Fruit fly (Drosophila melanogaster) whole organism, embryonic: ENCODE data around the gene CG7149.
A peak's percentile ranks its signal among the peaks of the same experiment; 100 is the strongest.

Experiments
- Abd-B ChIP-seq: fragments of 200-800 bp; sonication (Bioruptor generic); optimal IDR thresholded peaks from 2 replicates; lab custom pipeline; 2018; ENCODE audit warnings: missing biosample characterization, mild to moderate bottlenecking, missing genetic modification characterization, moderate library complexity
- Asciz ChIP-seq: fragments of 200-800 bp; sonication (Bioruptor generic); optimal IDR thresholded peaks from 2 replicates; lab custom pipeline; 2017; ENCODE audit warnings: missing biosample characterization, mild to moderate bottlenecking, missing genetic modification characterization, missing genetic modification reagents
- Awh ChIP-seq: fragments of 200-800 bp; sonication (Bioruptor generic); IDR thresholded peaks from 2 replicates; pipeline ENCODE4, ENCODE4 v1.3.6; 2022; ENCODE audit warnings: missing biosample characterization, missing genetic modification characterization
- CG10209 ChIP-seq: fragments of 200-800 bp; sonication (Bioruptor generic); optimal IDR thresholded peaks from 3 replicates; lab custom pipeline; 2017; ENCODE audit warnings: missing biosample characterization, mild to moderate bottlenecking, missing genetic modification characterization, missing genetic modification reagents
- CG10274 ChIP-seq: fragments of 200-800 bp; sonication (Bioruptor generic); optimal IDR thresholded peaks from 3 replicates; lab custom pipeline; 2017; ENCODE audit warnings: missing biosample characterization, mild to moderate bottlenecking, missing genetic modification characterization
- CG10321 ChIP-seq: fragments of 200-800 bp; sonication (Bioruptor generic); IDR thresholded peaks from 2 replicates; pipeline ENCODE4 v1.3.6; 2022; ENCODE audit warnings: missing biosample characterization, missing genetic modification characterization
- CG15601 ChIP-seq: fragments of 200-800 bp; sonication (Bioruptor generic); optimal IDR thresholded peaks from 3 replicates; lab custom pipeline; 2019; ENCODE audit warnings: missing biosample characterization, mild to moderate bottlenecking, missing genetic modification characterization, moderate library complexity
- CG16815 ChIP-seq: fragments of 200-800 bp; sonication (Bioruptor generic); optimal IDR thresholded peaks from 3 replicates; lab custom pipeline; 2017; ENCODE audit warnings: missing biosample characterization, mild to moderate bottlenecking, missing genetic modification characterization
- CG18476 ChIP-seq: fragments of 200-800 bp; sonication (Bioruptor generic); optimal IDR thresholded peaks from 2 replicates; lab custom pipeline; 2016; ENCODE audit warnings: missing biosample characterization, mild to moderate bottlenecking, missing genetic modification characterization
- CG2199 ChIP-seq: fragments of 200-800 bp; sonication (Bioruptor generic); IDR thresholded peaks from 3 replicates; pipeline ENCODE4 v1.3.6; 2022; ENCODE audit warnings: missing biosample characterization, missing genetic modification characterization
- CG30403 ChIP-seq: fragments of 200-800 bp; sonication (Bioruptor generic); optimal IDR thresholded peaks from 3 replicates; lab custom pipeline; 2016; ENCODE audit warnings: missing biosample characterization, missing genetic modification characterization
- CG33213 ChIP-seq: fragments of 200-800 bp; sonication (Bioruptor generic); optimal IDR thresholded peaks from 3 replicates; lab custom pipeline; 2016; ENCODE audit warnings: missing biosample characterization, missing genetic modification characterization
- CG33557 ChIP-seq: fragments of 200-800 bp; sonication (Bioruptor generic); optimal IDR thresholded peaks from 2 replicates; lab custom pipeline; 2019; ENCODE audit warnings: missing biosample characterization, mild to moderate bottlenecking, missing genetic modification characterization, moderate library complexity
- CG4820 ChIP-seq: fragments of 200-800 bp; sonication (Bioruptor generic); optimal IDR thresholded peaks from 3 replicates; lab custom pipeline; 2016; ENCODE audit warnings: missing biosample characterization, missing genetic modification characterization
- CG6272 ChIP-seq: fragments of 200-800 bp; sonication (Bioruptor generic); IDR thresholded peaks from 2 replicates; pipeline ENCODE4 v1.3.6; 2022; ENCODE audit warnings: missing biosample characterization, missing genetic modification characterization
- CG9215 ChIP-seq: fragments of 200-800 bp; sonication (Bioruptor generic); IDR thresholded peaks from 2 replicates; pipeline ENCODE4 v1.3.6; 2022; ENCODE audit warnings: missing biosample characterization, missing genetic modification characterization
- CG9817 ChIP-seq: fragments of 200-800 bp; sonication (Bioruptor generic); optimal IDR thresholded peaks from 2 replicates; lab custom pipeline; 2018; ENCODE audit warnings: missing biosample characterization, mild to moderate bottlenecking, missing genetic modification characterization, moderate library complexity
- CHES-1-like ChIP-seq: fragments of 200-800 bp; sonication (Bioruptor generic); optimal IDR thresholded peaks from 2 replicates; lab custom pipeline; 2016; ENCODE audit warnings: missing biosample characterization, missing genetic modification characterization
- Camta ChIP-seq: fragments of 200-800 bp; sonication (Bioruptor generic); optimal IDR thresholded peaks from 2 replicates; lab custom pipeline; 2016; ENCODE audit warnings: missing biosample characterization, missing genetic modification characterization
- CrebB ChIP-seq: fragments of 200-800 bp; sonication (Bioruptor generic); optimal IDR thresholded peaks from 3 replicates; lab custom pipeline; 2018; ENCODE audit warnings: missing biosample characterization, mild to moderate bottlenecking, missing genetic modification characterization
- Dek ChIP-seq: fragments of 200-800 bp; sonication (Bioruptor generic); optimal IDR thresholded peaks from 3 replicates; lab custom pipeline; 2019; ENCODE audit warnings: missing biosample characterization, mild to moderate bottlenecking, missing genetic modification characterization, moderate library complexity
- H15 ChIP-seq: fragments of 200-800 bp; sonication (Bioruptor generic); IDR thresholded peaks from 3 replicates; pipeline ENCODE4 v1.3.6; 2022; ENCODE audit warnings: missing biosample characterization, missing genetic modification characterization
- HLH3B ChIP-seq: fragments of 200-800 bp; sonication (Bioruptor generic); IDR thresholded peaks from 2 replicates; pipeline ENCODE4 v1.3.6; 2022; ENCODE audit warnings: missing biosample characterization, missing genetic modification characterization
- Hey ChIP-seq: fragments of 200-800 bp; sonication (Bioruptor generic); optimal IDR thresholded peaks from 3 replicates; lab custom pipeline; 2018; ENCODE audit warnings: missing biosample characterization, mild to moderate bottlenecking, missing genetic modification characterization
- Hr78 ChIP-seq, 2 experiments: fragments of 200-800 bp in 1 of 2; fragments of >200 bp in 1 of 2; sonication (Bioruptor generic) in 1 of 2; optimal IDR thresholded peaks; 2 replicates each; lab custom pipeline; 2017 to 2019; ENCODE audit warnings: missing biosample characterization in 2 of 2, missing genetic modification characterization in 2 of 2, mild to moderate bottlenecking in 1 of 2, moderate library complexity in 1 of 2
- Oaz ChIP-seq: fragments of 200-800 bp; sonication (Bioruptor generic); IDR thresholded peaks from 2 replicates; pipeline ENCODE4 v1.3.6; 2022; ENCODE audit warnings: missing biosample characterization, missing genetic modification characterization
- Opbp ChIP-seq: fragments of 200-800 bp; sonication (Bioruptor generic); IDR thresholded peaks from 3 replicates; pipeline ENCODE4 v1.3.6; 2022; ENCODE audit warnings: missing biosample characterization, missing genetic modification characterization; ENCODE audit not compliant: partially characterized antibody
- Scr ChIP-seq: fragments of 200-800 bp; sonication (Bioruptor generic); IDR thresholded peaks from 2 replicates; pipeline ENCODE4 v1.3.6; 2022; ENCODE audit warnings: missing biosample characterization, missing genetic modification characterization; ENCODE audit not compliant: partially characterized antibody
- Sox102F ChIP-seq: fragments of 200-800 bp; sonication (Bioruptor generic); optimal IDR thresholded peaks from 2 replicates; lab custom pipeline; 2018; ENCODE audit warnings: missing biosample characterization, mild to moderate bottlenecking, missing genetic modification characterization, moderate library complexity
- Xrp1 ChIP-seq: fragments of 200-800 bp; sonication (Bioruptor generic); IDR thresholded peaks from 2 replicates; pipeline ENCODE4 v1.3.6; 2022; ENCODE audit warnings: missing biosample characterization, missing genetic modification characterization
- abd-A ChIP-seq: fragments of 200-800 bp; sonication (Bioruptor generic); optimal IDR thresholded peaks from 3 replicates; lab custom pipeline; 2019; ENCODE audit warnings: missing biosample characterization, mild to moderate bottlenecking, missing genetic modification characterization, moderate library complexity
- ac ChIP-seq: fragments of 200-800 bp; sonication (Bioruptor generic); optimal IDR thresholded peaks from 3 replicates; lab custom pipeline; 2017; ENCODE audit warnings: missing biosample characterization, mild to moderate bottlenecking, missing genetic modification characterization
- br ChIP-seq: fragments of >200 bp; optimal IDR thresholded peaks from 2 replicates; lab custom pipeline; 2017
- caup ChIP-seq: fragments of 200-800 bp; sonication (Bioruptor generic); optimal IDR thresholded peaks from 3 replicates; lab custom pipeline; 2017; ENCODE audit warnings: missing biosample characterization, mild to moderate bottlenecking, missing genetic modification characterization, moderate library complexity; ENCODE audit not compliant: severe bottlenecking
- crol ChIP-seq: fragments of 200-800 bp; sonication (Bioruptor generic); IDR thresholded peaks from 2 replicates; pipeline ENCODE4 v1.3.6; 2022; ENCODE audit warnings: missing biosample characterization, missing genetic modification characterization
- fd96Cb ChIP-seq: fragments of 200-800 bp; sonication (Bioruptor generic); optimal IDR thresholded peaks from 2 replicates; lab custom pipeline; 2018; ENCODE audit warnings: missing biosample characterization, mild to moderate bottlenecking, missing genetic modification characterization, moderate library complexity
- gfzf ChIP-seq: fragments of 200-800 bp; sonication (Bioruptor generic); optimal IDR thresholded peaks from 2 replicates; lab custom pipeline; 2016; ENCODE audit warnings: missing biosample characterization, mild to moderate bottlenecking, missing genetic modification characterization, moderate library complexity
- grau ChIP-seq: fragments of 200-800 bp; optimal IDR thresholded peaks from 3 replicates; lab custom pipeline; 2019; ENCODE audit warnings: missing biosample characterization, mild to moderate bottlenecking, missing genetic modification characterization, moderate library complexity
- gsb-n ChIP-seq: fragments of 200-800 bp; sonication (Bioruptor generic); optimal IDR thresholded peaks from 3 replicates; lab custom pipeline; 2018; ENCODE audit warnings: missing biosample characterization, mild to moderate bottlenecking, missing genetic modification characterization
- nerfin-1 ChIP-seq: fragments of 200-800 bp; sonication (Bioruptor generic); optimal IDR thresholded peaks from 3 replicates; lab custom pipeline; 2019; ENCODE audit warnings: missing biosample characterization, mild to moderate bottlenecking, missing genetic modification characterization, moderate library complexity
- sc ChIP-seq, 3 experiments: fragments of >200 bp in 2 of 3; fragments of 200-800 bp in 1 of 3; sonication (Bioruptor generic) in 1 of 3; optimal IDR thresholded peaks; 2 replicates in 2 of 3; 3 replicates in 1 of 3; lab custom pipeline; 2017; ENCODE audit warnings: mild to moderate bottlenecking in 1 of 3, missing biosample characterization in 1 of 3, missing genetic modification characterization in 1 of 3, missing genetic modification reagents in 1 of 3
- sqz ChIP-seq: fragments of 200-800 bp; sonication (Bioruptor generic); optimal IDR thresholded peaks from 3 replicates; lab custom pipeline; 2018; ENCODE audit warnings: missing biosample characterization, mild to moderate bottlenecking, missing genetic modification characterization
- tin ChIP-seq: fragments of 200-800 bp; sonication (Bioruptor generic); optimal IDR thresholded peaks from 3 replicates; lab custom pipeline; 2016; ENCODE audit warnings: missing biosample characterization, missing genetic modification characterization
- tll ChIP-seq, 2 experiments: fragments of 200-800 bp in 1 of 2; fragments of >200 bp in 1 of 2; sonication (Bioruptor generic) in 1 of 2; optimal IDR thresholded peaks; 2 replicates each; lab custom pipeline; 2017 to 2019; ENCODE audit warnings: missing biosample characterization in 2 of 2, missing genetic modification characterization in 2 of 2, mild to moderate bottlenecking in 1 of 2, moderate library complexity in 1 of 2
- trem ChIP-seq: fragments of 200-800 bp; optimal IDR thresholded peaks from 3 replicates; lab custom pipeline; 2019; ENCODE audit warnings: missing biosample characterization, mild to moderate bottlenecking, missing genetic modification characterization, moderate library complexity
- vvl ChIP-seq: fragments of 200-800 bp; sonication (Bioruptor generic); IDR thresholded peaks from 2 replicates; pipeline ENCODE4 v1.3.6; 2022; ENCODE audit warnings: missing biosample characterization, missing genetic modification characterization
- wdn ChIP-seq: fragments of 200-800 bp; sonication (Bioruptor generic); IDR thresholded peaks from 2 replicates; pipeline ENCODE4 v1.3.6; 2022; ENCODE audit warnings: missing biosample characterization, missing genetic modification characterization
- zfh1 ChIP-seq: fragments of 200-800 bp; sonication (Bioruptor generic); IDR thresholded peaks from 3 replicates; pipeline ENCODE4 v1.3.6; 2022; ENCODE audit warnings: missing biosample characterization, missing genetic modification characterization

Gene CG7149

DNA sequence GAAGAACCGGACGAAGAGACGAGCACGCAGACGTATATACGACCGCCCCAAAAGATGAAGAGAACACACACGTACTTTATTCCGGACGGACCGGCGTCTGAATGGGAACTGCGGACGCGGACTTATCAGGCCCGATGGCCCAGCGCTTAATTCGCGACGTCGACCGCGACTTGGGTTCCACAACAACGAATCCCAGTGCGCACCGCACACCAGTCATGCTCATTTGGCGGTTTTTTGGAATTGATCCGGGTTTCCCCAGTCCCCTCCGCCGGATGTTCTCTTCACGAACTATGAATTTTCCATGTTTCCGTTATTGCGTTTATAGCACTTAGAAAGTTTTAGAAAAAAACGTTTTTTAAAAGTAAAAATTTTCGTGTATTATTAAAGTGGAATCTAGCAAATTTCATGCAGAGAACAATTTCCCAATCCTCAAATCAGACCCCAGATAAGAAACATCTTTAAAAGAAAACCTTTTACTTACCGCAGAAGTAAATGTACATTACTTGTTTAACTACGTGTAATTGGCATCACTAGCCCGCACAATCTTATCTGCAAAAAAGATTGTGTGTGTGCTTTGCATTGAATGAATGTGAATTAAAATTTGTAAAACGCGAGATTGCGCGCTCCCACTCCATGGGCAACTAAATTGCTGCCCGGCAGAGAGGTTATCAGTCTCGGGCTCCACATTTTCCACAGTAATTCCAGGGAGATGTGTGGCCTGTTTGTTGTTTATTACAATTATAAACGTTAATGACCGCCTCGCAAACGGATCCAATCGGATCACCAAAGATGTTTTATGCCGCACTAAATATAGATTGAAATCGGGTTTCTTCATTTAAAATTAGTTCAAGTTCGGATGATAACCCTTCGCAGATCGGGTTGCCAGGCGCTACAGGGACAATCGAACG is at the start of gene CG7149 (continued):
- TF ChIP-seq gfzf (GFP tag; lab: Kevin White, UChicago) (no peak), H15 (no peak), zfh1 (GFP tag; lab: Robert Waterston, UW) (0 out of 3 replicates have a peak, but pooled peaks have one; percentile 16), Camta (GFP tag; lab: Kevin White, UChicago) (no peak), Scr (no peak), vvl (GFP tag; lab: Robert Waterston, UW) (no peak), Xrp1 (GFP tag; lab: Robert Waterston, UW) (no peak), gsb-n (tag; lab: Kevin White, UChicago) (no peak), CG15601 (tag; lab: Kevin White, UChicago) (no peak), CG16815 (GFP tag; lab: Kevin White, UChicago) (no peak), Sox102F (peak; percentile 7), Asciz (no peak), CG9215 (no peak), sc (optimal IDR thresholded peaks at IDR 0.05; lab: Kevin White, UChicago) (no peak), sc (GFP tag; optimal IDR thresholded peaks at IDR 0.05; lab: Kevin White, UChicago) (no peak), CG33213 (GFP tag; lab: Kevin White, UChicago) (no peak), Hey (tag; lab: Kevin White, UChicago) (no peak), CG2199 (GFP tag; lab: Robert Waterston, UW) (no peak), abd-A (tag; lab: Kevin White, UChicago) (no peak), fd96Cb (tag; lab: Kevin White, UChicago) (no peak), CG6272 (GFP tag; lab: Robert Waterston, UW) (no peak), Oaz (GFP tag; lab: Robert Waterston, UW) (no peak), tin (GFP tag; lab: Kevin White, UChicago) (no peak), grau (tag; lab: Kevin White, UChicago) (peak; percentile 13), CG18476 (GFP tag; lab: Kevin White, UChicago) (no peak), CG9817 (tag; lab: Kevin White, UChicago) (peak; percentile 10), caup (GFP tag; lab: Kevin White, UChicago) (no peak), CrebB (tag; lab: Kevin White, UChicago) (no peak), crol (GFP tag; lab: Robert Waterston, UW) (no peak), Opbp (no peak), Dek (peak; percentile 4), CHES-1-like (GFP tag; lab: Kevin White, UChicago) (no peak), CG10321 (GFP tag; lab: Robert Waterston, UW) (no peak), CG4820 (GFP tag; lab: Kevin White, UChicago) (no peak), wdn (GFP tag; lab: Robert Waterston, UW) (no peak), br (lab: Kevin White, UChicago) (no peak), trem (tag; lab: Kevin White, UChicago) (no peak), Awh (GFP tag; lab: Robert Waterston, UW) (0 out of 2 replicates have a peak, but pooled peaks have one; percentile 4), nerfin-1 (tag; lab: Kevin White, UChicago) (no peak), CG33557 (no peak), CG30403 (GFP tag; lab: Kevin White, UChicago) (peak; percentile 33), CG10209 (no peak), tll (GFP tag; optimal IDR thresholded peaks at IDR 0.05; lab: Kevin White, UChicago) (no peak), CG10274 (GFP tag; lab: Kevin White, UChicago) (no peak), sqz (GFP tag; lab: Kevin White, UChicago) (no peak), Abd-B (GFP tag; lab: Kevin White, UChicago) (no peak), Hr78 (GFP tag; optimal IDR thresholded peaks at IDR 0.05; lab: Kevin White, UChicago) (peak in 1 of 2 experiments; percentile 13), ac (GFP tag; lab: Kevin White, UChicago) (no peak), HLH3B (GFP tag; lab: Robert Waterston, UW) (no peak)
